Fruit fly (Drosophila melanogaster) whole organism, wandering third instar larva: ENCODE measurements around the gene CG16717.

Experiments used
- Abd-B ChIP-seq: fragments of >200 bp; optimal IDR thresholded peaks from 2 replicates; lab custom pipeline; 2017; ENCODE audit warnings: missing biosample characterization, missing genetic modification characterization
- CG32264 ChIP-seq: fragments of 200-800 bp; sonication (Bioruptor generic); optimal IDR thresholded peaks from 2 replicates; lab custom pipeline; 2016; ENCODE audit warnings: missing biosample characterization, missing genetic modification characterization
- CG9705 ChIP-seq: fragments of 200-800 bp; sonication (Bioruptor generic); optimal IDR thresholded peaks from 2 replicates; lab custom pipeline; 2018; ENCODE audit warnings: missing biosample characterization, mild to moderate bottlenecking, missing genetic modification characterization
- CrebA ChIP-seq: fragments of 200-800 bp; sonication (Bioruptor generic); optimal IDR thresholded peaks from 2 replicates; lab custom pipeline; 2016; ENCODE audit warnings: missing biosample characterization, mild to moderate bottlenecking, missing genetic modification characterization, borderline replicate concordance
- Dfd ChIP-seq: fragments of >200 bp; optimal IDR thresholded peaks from 2 replicates; lab custom pipeline; 2017; ENCODE audit warnings: missing biosample characterization, missing genetic modification characterization
- Dif ChIP-seq: fragments of 200-275, 200-300 bp; sonication (Bioruptor generic); optimal IDR thresholded peaks from 2 replicates; lab custom pipeline; 2018; ENCODE audit warnings: missing biosample characterization, missing genetic modification characterization; ENCODE audit not compliant: partially characterized antibody
- GATAd ChIP-seq: sonication (Bioruptor generic); optimal IDR thresholded peaks from 2 replicates; lab custom pipeline; 2016; ENCODE audit warnings: missing biosample characterization, missing genetic modification characterization
- HLH106 ChIP-seq: fragments of 200-800 bp; optimal IDR thresholded peaks from 3 replicates; lab custom pipeline; 2019; ENCODE audit warnings: missing biosample characterization, mild to moderate bottlenecking, missing genetic modification characterization, moderate library complexity
- Hnf4 ChIP-seq: fragments of 200-800 bp; sonication (Bioruptor generic); optimal IDR thresholded peaks from 2 replicates; lab custom pipeline; 2016; ENCODE audit warnings: missing biosample characterization, mild to moderate bottlenecking, missing genetic modification characterization
- Hr83 ChIP-seq: fragments of 200-300 bp; sonication (Bioruptor generic); optimal IDR thresholded peaks from 2 replicates; lab custom pipeline; 2016; ENCODE audit warnings: missing biosample characterization, mild to moderate bottlenecking, missing genetic modification characterization, moderate library complexity; ENCODE audit not compliant: poor library complexity, severe bottlenecking
- Jra ChIP-seq: sonication (Bioruptor generic); optimal IDR thresholded peaks from 2 replicates; lab custom pipeline; 2016; ENCODE audit warnings: missing biosample characterization, missing genetic modification characterization
- Myc ChIP-seq: fragments of >200 bp; optimal IDR thresholded peaks from 2 replicates; lab custom pipeline; 2017
- N ChIP-seq: fragments of >200 bp; optimal IDR thresholded peaks from 2 replicates; lab custom pipeline; 2018; ENCODE audit warnings: missing biosample characterization, missing external identifiers, missing genetic modification characterization
- OdsH ChIP-seq: fragments of 200-800 bp; sonication (Bioruptor generic); optimal IDR thresholded peaks from 2 replicates; lab custom pipeline; 2016; ENCODE audit warnings: missing biosample characterization, mild to moderate bottlenecking, missing genetic modification characterization
- Rel ChIP-seq, 2 experiments: fragments of 200-800 bp; sonication (Bioruptor generic) in 1 of 2; optimal IDR thresholded peaks; 2 replicates in 1 of 2; 3 replicates in 1 of 2; lab custom pipeline; 2016 to 2019; ENCODE audit warnings: mild to moderate bottlenecking in 2 of 2, missing biosample characterization in 2 of 2, missing genetic modification characterization in 2 of 2, moderate library complexity in 1 of 2
- Sp1 ChIP-seq: fragments of 200-800 bp; sonication (Bioruptor generic); optimal IDR thresholded peaks from 3 replicates; lab custom pipeline; 2019; ENCODE audit warnings: missing biosample characterization, mild to moderate bottlenecking, missing genetic modification characterization, moderate library complexity
- Vsx2 ChIP-seq: fragments of 200-300, 225-300 bp; sonication (Bioruptor generic); optimal IDR thresholded peaks from 2 replicates; lab custom pipeline; 2018; ENCODE audit warnings: missing biosample characterization, missing genetic modification characterization; ENCODE audit not compliant: partially characterized antibody
- dl ChIP-seq, 2 experiments: fragments of 175-275, 200-275 bp in 1 of 2; fragments of 200-275 bp in 1 of 2; sonication (Bioruptor generic); optimal IDR thresholded peaks; lab custom pipeline; 2018; ENCODE audit warnings: mild to moderate bottlenecking in 2 of 2, missing biosample characterization in 2 of 2, missing genetic modification characterization in 2 of 2, moderate library complexity in 2 of 2; ENCODE audit not compliant: partially characterized antibody in 2 of 2, insufficient read depth in 1 of 2
- dsf ChIP-seq: sonication (Bioruptor generic); optimal IDR thresholded peaks from 2 replicates; lab custom pipeline; 2016; ENCODE audit warnings: missing biosample characterization, missing genetic modification characterization, borderline replicate concordance
- ey ChIP-seq: fragments of 200-800 bp; sonication (Bioruptor generic); optimal IDR thresholded peaks from 2 replicates; lab custom pipeline; 2016; ENCODE audit warnings: missing biosample characterization, missing genetic modification characterization
- foxo ChIP-seq, 2 experiments: fragments of 200-800 bp; sonication (Bioruptor generic); optimal IDR thresholded peaks; 2 replicates in 1 of 2; 3 replicates in 1 of 2; lab custom pipeline; 2016 to 2017; ENCODE audit warnings: missing biosample characterization in 2 of 2, missing genetic modification characterization in 2 of 2
- fru ChIP-seq: fragments of 200-800 bp; sonication (Bioruptor generic); optimal IDR thresholded peaks from 3 replicates; lab custom pipeline; 2016; ENCODE audit warnings: missing biosample characterization, mild to moderate bottlenecking, missing genetic modification characterization
- h ChIP-seq: fragments of 200-800 bp; sonication (Bioruptor generic); optimal IDR thresholded peaks from 3 replicates; lab custom pipeline; 2016; ENCODE audit warnings: missing biosample characterization, mild to moderate bottlenecking, missing genetic modification characterization
- jim ChIP-seq: fragments of 175-275, 200-325 bp; sonication (Bioruptor generic); optimal IDR thresholded peaks from 2 replicates; lab custom pipeline; 2016; ENCODE audit warnings: missing biosample characterization, mild to moderate bottlenecking, missing genetic modification characterization
- lola ChIP-seq: fragments of >200 bp; optimal IDR thresholded peaks from 2 replicates; lab custom pipeline; 2017; ENCODE audit warnings: missing biosample characterization, missing genetic modification characterization
- pan ChIP-seq: fragments of >200 bp; optimal IDR thresholded peaks from 2 replicates; lab custom pipeline; 2017
- psq ChIP-seq: fragments of 200-800 bp; sonication (Bioruptor generic); optimal IDR thresholded peaks from 3 replicates; lab custom pipeline; 2017; ENCODE audit warnings: missing biosample characterization, mild to moderate bottlenecking, missing genetic modification characterization, moderate library complexity
- rgr ChIP-seq: fragments of 200-800 bp; sonication (Bioruptor generic); optimal IDR thresholded peaks from 3 replicates; lab custom pipeline; 2016; ENCODE audit warnings: missing biosample characterization, mild to moderate bottlenecking, missing genetic modification characterization
- sage ChIP-seq: fragments of 200-800 bp; sonication (Bioruptor generic); optimal IDR thresholded peaks from 2 replicates; lab custom pipeline; 2016; ENCODE audit warnings: missing biosample characterization, mild to moderate bottlenecking, missing genetic modification characterization
- sv ChIP-seq: fragments of 200-800 bp; sonication (Bioruptor generic); optimal IDR thresholded peaks from 3 replicates; lab custom pipeline; 2016; ENCODE audit warnings: missing biosample characterization, missing genetic modification characterization
- tai ChIP-seq: sonication (Bioruptor generic); optimal IDR thresholded peaks from 2 replicates; lab custom pipeline; 2016; ENCODE audit warnings: missing biosample characterization, missing genetic modification characterization
- usp ChIP-seq: fragments of >200 bp; optimal IDR thresholded peaks from 2 replicates; lab custom pipeline; 2017; ENCODE audit warnings: missing biosample characterization, missing genetic modification characterization
- woc ChIP-seq: sonication (Bioruptor generic); optimal IDR thresholded peaks from 2 replicates; lab custom pipeline; 2016; ENCODE audit warnings: missing biosample characterization, mild to moderate bottlenecking, missing genetic modification characterization

Gene CG16717

DNA sequence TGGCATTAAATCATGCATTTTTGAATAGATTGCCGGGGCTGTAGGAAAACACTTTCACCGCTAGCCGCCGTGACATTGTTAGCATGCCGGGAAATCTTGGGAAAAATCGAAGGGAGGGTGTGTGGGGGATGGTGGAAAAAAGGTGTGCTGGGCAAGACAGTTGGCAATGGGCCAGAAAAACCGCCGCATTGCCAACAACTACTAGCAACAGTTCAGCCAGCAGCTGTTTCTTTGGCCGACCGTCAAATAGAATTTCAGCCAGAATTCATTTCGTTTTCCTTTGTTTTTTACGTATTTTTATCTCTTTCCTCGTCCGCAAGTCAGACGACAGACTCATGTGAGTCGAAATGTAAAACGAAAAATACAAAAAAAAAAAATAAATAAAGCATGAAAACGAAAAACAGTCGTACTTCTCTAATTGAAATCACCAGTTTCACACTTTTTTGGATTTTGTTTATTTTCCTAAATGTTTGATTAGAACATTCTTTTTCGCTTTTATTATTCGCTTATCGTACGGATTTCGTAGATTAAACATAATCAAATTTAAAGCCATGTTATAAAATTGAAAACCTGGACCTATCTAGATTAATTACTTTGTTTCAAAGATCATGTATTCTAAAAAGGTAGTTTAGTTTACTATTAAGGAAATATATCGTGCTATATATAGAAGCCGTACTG, 11.9 kb downstream of the CG16717 start (continued):
- TF ChIP-seq ey (GFP tag; lab: Kevin White, UChicago) (peak; percentile 45), Abd-B (no peak), Sp1 (GFP tag; lab: Kevin White, UChicago) (peak; percentile 24)

DNA sequence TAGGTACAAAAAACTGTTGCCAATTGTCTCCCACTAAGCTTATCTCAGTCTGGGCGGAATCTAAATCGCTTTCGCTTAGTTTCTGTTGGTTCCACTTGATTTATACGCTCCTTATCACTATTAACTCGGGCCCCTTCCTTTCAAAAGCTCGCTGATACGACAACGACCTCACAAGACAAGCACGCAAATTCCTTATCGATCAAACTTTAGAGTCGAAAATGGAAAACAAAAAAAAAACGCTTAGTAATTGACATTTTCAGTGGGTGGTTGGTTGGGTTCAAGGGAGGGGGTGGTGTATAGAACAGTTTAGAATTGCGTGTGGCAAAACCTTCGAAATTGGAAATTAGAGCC, 12.4 kb downstream of the CG16717 start:
- no peak for TF ChIP-seq dl (GFP tag; optimal IDR thresholded peaks at IDR 0.05; lab: Kevin White, UChicago; ENCODE audit: insufficient read depth in 1 of 2, partially characterized antibody in 2 of 2)
- no peak for TF ChIP-seq Rel (GFP tag; optimal IDR thresholded peaks at IDR 0.05; lab: Kevin White, UChicago)
- TF ChIP-seq Rel (tag; optimal IDR thresholded peaks at IDR 0.05; lab: Kevin White, UChicago), result no peak
- no peak for TF ChIP-seq woc (GFP tag; lab: Kevin White, UChicago)
- no peak for TF ChIP-seq dsf (GFP tag; lab: Kevin White, UChicago)
- TF ChIP-seq Abd-B, result no peak
- no peak for TF ChIP-seq Hr83 (GFP tag; lab: Kevin White, UChicago)
- no peak for TF ChIP-seq GATAd (GFP tag; lab: Kevin White, UChicago)
- TF ChIP-seq Dfd (GFP tag; lab: Kevin White, UChicago), result no peak
- TF ChIP-seq h, result no peak

dm6 chr3L:9692234-9692891, 13.4 kb downstream of the CG16717 start:
- TF ChIP-seq sage (no peak), CG9705 (GFP tag; lab: Kevin White, UChicago) (no peak), woc (GFP tag; lab: Kevin White, UChicago) (no peak), Hr83 (GFP tag; lab: Kevin White, UChicago) (peak; percentile 75), CrebA (peak; percentile 54), sv (no peak), Vsx2 (GFP tag; lab: Kevin White, UChicago) (peak; percentile 82), lola (no peak), GATAd (GFP tag; lab: Kevin White, UChicago) (no peak), N (GFP tag; lab: Kevin White, UChicago) (no peak), jim (GFP tag; lab: Kevin White, UChicago) (no peak), dsf (GFP tag; lab: Kevin White, UChicago) (no peak), pan (lab: Kevin White, UChicago) (no peak), Jra (GFP tag; lab: Kevin White, UChicago) (no peak), fru (no peak), Dfd (GFP tag; lab: Kevin White, UChicago) (no peak), HLH106 (tag; lab: Kevin White, UChicago) (no peak), foxo (GFP tag; optimal IDR thresholded peaks at IDR 0.05; lab: Kevin White, UChicago) (no peak), Myc (lab: Kevin White, UChicago) (no peak), dl (GFP tag; optimal IDR thresholded peaks at IDR 0.05; lab: Kevin White, UChicago; ENCODE audit: insufficient read depth in 1 of 2, partially characterized antibody in 2 of 2) (peak; percentile 94 to 97), Hnf4 (GFP tag; lab: Kevin White, UChicago) (no peak), psq (GFP tag; lab: Kevin White, UChicago) (no peak), Dif (GFP tag; lab: Kevin White, UChicago) (peak; percentile 98), OdsH (GFP tag; lab: Kevin White, UChicago) (no peak), tai (GFP tag; lab: Kevin White, UChicago) (no peak), h (no peak), usp (no peak), Abd-B (no peak), rgr (GFP tag; lab: Kevin White, UChicago) (no peak), CG32264 (no peak), ey (GFP tag; lab: Kevin White, UChicago) (no peak)
